Fruit fly (Drosophila melanogaster) S2 (cell line): ENCODE results near the gene Uggt.

Experiments used
- CG8478 ChIP-seq: fragments of >200 bp; optimal IDR thresholded peaks from 2 replicates; lab custom pipeline; 2018
- CTCF ChIP-seq, 2 experiments: fragments of >200 bp; optimal IDR thresholded peaks; 2 replicates each; lab custom pipeline; 2018

Uggt gene

dm6 chr3L:18916466-18916865 is 43.9 kb downstream of the Uggt start:
- no peak for TF ChIP-seq CG8478 (lab: Kevin White, UChicago)
- TF ChIP-seq CTCF (optimal IDR thresholded peaks at IDR 0.05; lab: Kevin White, UChicago): peak; percentile 71 to 77

- TF ChIP-seq CG8478 (lab: Kevin White, UChicago) (no peak), CTCF (optimal IDR thresholded peaks at IDR 0.05; lab: Kevin White, UChicago) (no peak)
These were observed 44.7 kb downstream of the Uggt start, which contains the start of gene CG6839 for dm6 chr3L:18917281-18917680. Gene CG6839, plus strand, starts transcription at chr3L:18917581.

DNA sequence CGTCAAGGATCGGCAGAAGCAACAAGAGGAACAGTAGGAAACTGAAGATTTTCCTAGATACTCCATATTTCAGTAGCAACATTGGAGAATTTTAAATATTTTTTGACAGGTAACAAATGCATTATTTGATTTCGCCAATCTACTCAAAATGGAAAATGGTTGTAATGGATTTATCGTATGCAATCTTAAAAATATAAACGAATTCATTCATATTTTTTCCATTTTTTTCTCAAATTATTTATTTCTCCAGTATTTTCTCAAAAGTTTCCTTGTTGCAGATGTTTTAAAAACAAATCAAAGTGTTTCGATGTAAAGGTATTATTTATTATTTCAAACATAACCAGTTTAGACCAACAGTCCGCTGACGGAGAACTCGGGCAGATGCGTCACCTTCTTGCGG is 47.7 kb downstream of the Uggt start, which contains the start of gene CG18223:
Gene CG18223 (minus strand): TSS at position 101 of the 400 bp plus-strand sequence.
- TF ChIP-seq CG8478 (lab: Kevin White, UChicago): no peak
- no peak for TF ChIP-seq CTCF (optimal IDR thresholded peaks at IDR 0.05; lab: Kevin White, UChicago)

- TF ChIP-seq CTCF (optimal IDR thresholded peaks at IDR 0.05; lab: Kevin White, UChicago) (no peak), CG8478 (lab: Kevin White, UChicago) (no peak)
These were observed 49.5 kb downstream of the Uggt start, which contains the start of gene CG3819 for dm6 chr3L:18922086-18922485. Gene CG3819, minus strand, starts transcription at chr3L:18922108.

DNA sequence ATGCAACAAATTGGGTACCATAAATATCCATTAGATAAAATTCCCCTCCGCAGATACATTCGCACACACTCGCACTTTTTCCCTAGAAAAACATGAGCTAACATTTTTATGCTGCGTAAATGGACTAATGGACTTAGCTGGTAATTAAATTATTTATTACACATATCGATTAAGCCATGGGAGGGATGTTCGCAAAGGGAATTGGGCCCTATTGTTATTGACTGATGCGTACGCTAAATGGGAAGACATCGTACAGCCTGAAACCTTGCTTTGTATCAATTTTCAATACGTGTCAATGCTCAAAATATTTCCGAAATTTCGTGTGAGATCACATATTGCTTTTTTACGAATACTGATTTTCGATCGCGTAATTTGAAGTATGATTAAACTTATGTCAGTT is 52.2 kb downstream of the Uggt start, which contains the start of gene CG43049:
Gene CG43049 (plus strand): TSS at position 301 of the 400 bp plus-strand sequence.
- no peak for TF ChIP-seq CG8478 (lab: Kevin White, UChicago)
- TF ChIP-seq CTCF (optimal IDR thresholded peaks at IDR 0.05; lab: Kevin White, UChicago): no peak
